Fruit fly (Drosophila melanogaster) whole organism, pupa: ENCODE results near the gene CG31122.
A peak's percentile ranks its signal among the peaks of the same experiment; 100 is the strongest.

ENCODE experiments used
- CG13204 ChIP-seq: fragments of 200-800 bp; sonication (Bioruptor generic); optimal IDR thresholded peaks from 2 replicates; lab custom pipeline; 2018; ENCODE audit warnings: missing biosample characterization, mild to moderate bottlenecking, missing genetic modification characterization, moderate library complexity
- CG15710 ChIP-seq: fragments of 200-800 bp; sonication (Bioruptor generic); optimal IDR thresholded peaks from 2 replicates; lab custom pipeline; 2018; ENCODE audit warnings: missing biosample characterization, mild to moderate bottlenecking, missing genetic modification characterization, moderate library complexity
- CG4496 ChIP-seq: fragments of 200-800 bp; sonication (Bioruptor generic); IDR thresholded peaks from 3 replicates; pipeline ENCODE4 v1.3.6; 2022; ENCODE audit warnings: missing biosample characterization, missing genetic modification characterization
- EcR ChIP-seq: fragments of 200-800 bp; sonication (Bioruptor generic); optimal IDR thresholded peaks from 3 replicates; lab custom pipeline; 2019; ENCODE audit warnings: missing biosample characterization, missing genetic modification characterization, mild to moderate bottlenecking, moderate library complexity, missing genetic modification reagents
- Snoo ChIP-seq: fragments of 200-800 bp; sonication (Bioruptor generic); optimal IDR thresholded peaks from 3 replicates; lab custom pipeline; 2017; ENCODE audit warnings: missing biosample characterization, mild to moderate bottlenecking, missing genetic modification characterization, inconsistent platforms
- gl ChIP-seq: fragments of 200-800 bp; sonication (Bioruptor generic); optimal IDR thresholded peaks from 2 replicates; lab custom pipeline; 2018; ENCODE audit warnings: missing biosample characterization, mild to moderate bottlenecking, missing genetic modification characterization
- rn ChIP-seq: fragments of 200-800 bp; sonication (Bioruptor generic); IDR thresholded peaks from 2 replicates; pipeline ENCODE4 v1.3.6; 2022; ENCODE audit warnings: missing biosample characterization, missing genetic modification characterization

DNA sequence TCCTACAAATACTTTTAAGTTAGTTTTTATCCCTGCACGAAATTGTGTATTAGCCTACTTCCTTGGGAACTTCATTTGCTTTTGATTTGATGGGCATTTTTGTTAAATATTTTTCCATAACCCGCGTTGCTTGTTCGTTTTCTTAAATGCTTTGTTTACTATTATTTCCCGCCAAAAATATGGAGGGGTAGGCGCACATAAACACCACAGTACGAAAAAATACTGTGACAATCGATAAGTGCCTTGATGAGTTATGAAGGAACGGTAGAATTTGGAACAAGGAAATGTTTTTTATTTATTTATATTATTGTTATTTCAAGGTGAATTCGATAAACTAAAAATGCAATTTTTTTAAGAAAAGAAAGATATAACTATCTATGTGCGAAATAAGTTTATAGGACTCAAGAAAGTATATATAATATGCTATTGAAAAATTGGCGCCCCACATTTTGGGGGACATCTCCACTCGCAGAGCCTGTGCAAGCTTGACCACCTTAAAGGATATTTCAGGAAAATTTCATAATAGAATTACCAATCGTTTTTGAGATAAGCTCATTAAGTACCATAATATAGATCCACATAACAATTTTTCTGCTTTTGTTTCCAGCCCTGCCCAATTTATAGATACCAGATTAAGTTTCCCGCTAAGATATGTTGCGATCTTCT, 46.6 kb downstream of the CG31122 start, which contains the start of the genes WRNexo and Nup43:
- TF ChIP-seq EcR (GFP tag; lab: Kevin White, UChicago) (no peak), gl (tag; lab: Kevin White, UChicago) (no peak), Snoo (tag; lab: Kevin White, UChicago) (no peak), CG4496 (GFP tag; lab: Robert Waterston, UW) (no peak), CG13204 (GFP tag; lab: Kevin White, UChicago) (no peak), rn (no peak), CG15710 (tag; lab: Kevin White, UChicago) (peak; percentile 45)
